Worm (Caenorhabditis elegans) whole organism, mixed stage, embryonic: ENCODE results near the gene math-45.

Experiments
- ceh-39 ChIP-seq: fragments of 150-350 bp; optimal IDR thresholded peaks from 2 replicates; lab custom pipeline; 2014; ENCODE audit warnings: missing biosample characterization, missing genetic modification characterization
- ceh-43 ChIP-seq: fragments of 200-800 bp; sonication (Bioruptor generic); optimal IDR thresholded peaks from 2 replicates; lab custom pipeline; 2018; ENCODE audit warnings: mild to moderate bottlenecking, missing genetic modification characterization, moderate library complexity, missing compliant biosample characterization
- hlh-1 ChIP-seq: fragments of 150-350 bp; optimal IDR thresholded peaks from 2 replicates; lab custom pipeline; 2014; ENCODE audit warnings: missing biosample characterization, missing genetic modification reagents, missing genetic modification characterization
- lin-13 ChIP-seq: fragments of 150-350 bp; optimal IDR thresholded peaks from 2 replicates; lab custom pipeline; 2014; ENCODE audit warnings: missing biosample characterization, missing genetic modification characterization
- nhr-12 ChIP-seq: fragments of 150-350 bp; optimal IDR thresholded peaks from 2 replicates; lab custom pipeline; 2014; ENCODE audit warnings: missing biosample characterization, missing genetic modification characterization
- nhr-237 ChIP-seq: fragments of 150-350 bp; optimal IDR thresholded peaks from 2 replicates; lab custom pipeline; 2014; ENCODE audit warnings: missing biosample characterization, missing genetic modification characterization
- nhr-76 ChIP-seq: sonication (generic microtip); optimal IDR thresholded peaks from 2 replicates; lab custom pipeline; 2017; ENCODE audit warnings: missing biosample characterization, missing genetic modification characterization
- pha-4 ChIP-seq: fragments of 150-350 bp; optimal IDR thresholded peaks from 2 replicates; lab custom pipeline; 2018; ENCODE audit warnings: missing biosample characterization, missing genetic modification reagents, missing genetic modification characterization
- sem-2 ChIP-seq: fragments of 200-800 bp; sonication (Bioruptor generic); optimal IDR thresholded peaks from 2 replicates; lab custom pipeline; 2018; ENCODE audit warnings: mild to moderate bottlenecking, missing genetic modification characterization, missing compliant biosample characterization

ce11 chrII:1518914-1519313 lies 1.7 kb upstream of the math-45 start, which contains the start of gene Y51H7BR.8:
- TF ChIP-seq nhr-12 (tag; lab: Kevin White, UChicago) (no peak), lin-13 (tag; lab: Kevin White, UChicago) (no peak), ceh-39 (tag; lab: Kevin White, UChicago) (no peak), nhr-237 (no peak), pha-4 (tag; lab: Kevin White, UChicago) (no peak), hlh-1 (tag; lab: Kevin White, UChicago) (no peak), nhr-76 (no peak), ceh-43 (GFP tag; lab: Kevin White, UChicago) (no peak), sem-2 (no peak)
